Fruit fly (Drosophila melanogaster) whole organism, embryonic: ENCODE results near the gene jdp.

ENCODE experiments used
- Bdp1 ChIP-seq: fragments of 200-800 bp; sonication (Bioruptor generic); optimal IDR thresholded peaks from 3 replicates; lab custom pipeline; 2016; ENCODE audit warnings: missing biosample characterization, missing genetic modification characterization
- Blimp-1 ChIP-seq: fragments of 200-800 bp; sonication (Bioruptor generic); optimal IDR thresholded peaks from 3 replicates; lab custom pipeline; 2018; ENCODE audit warnings: missing biosample characterization, missing genetic modification characterization, mild to moderate bottlenecking, moderate library complexity, missing genetic modification reagents
- CG10462 ChIP-seq: fragments of 200-800 bp; sonication (Bioruptor generic); optimal IDR thresholded peaks from 2 replicates; lab custom pipeline; 2016; ENCODE audit warnings: missing biosample characterization, missing genetic modification characterization
- CG11093 ChIP-seq: fragments of 200-800 bp; sonication (Bioruptor generic); IDR thresholded peaks from 3 replicates; pipeline ENCODE4 v1.3.6; 2022; ENCODE audit warnings: missing biosample characterization, missing genetic modification characterization
- CG11696 ChIP-seq: fragments of 200-800 bp; sonication (Bioruptor generic); IDR thresholded peaks from 2 replicates; pipeline ENCODE4 v1.3.6; 2022; ENCODE audit warnings: missing biosample characterization, missing genetic modification characterization
- CG12299 ChIP-seq: fragments of 200-800 bp; sonication (Bioruptor generic); optimal IDR thresholded peaks from 2 replicates; lab custom pipeline; 2018; ENCODE audit warnings: missing biosample characterization, mild to moderate bottlenecking, missing genetic modification characterization
- CG12744 ChIP-seq: fragments of 200-800 bp; sonication (Bioruptor generic); optimal IDR thresholded peaks from 2 replicates; lab custom pipeline; 2016; ENCODE audit warnings: missing biosample characterization, missing genetic modification characterization
- CG15011 ChIP-seq: fragments of 200-800 bp; sonication (Bioruptor generic); optimal IDR thresholded peaks from 3 replicates; lab custom pipeline; 2018; ENCODE audit warnings: missing biosample characterization, mild to moderate bottlenecking, missing genetic modification characterization
- CG17359 ChIP-seq: fragments of 200-800 bp; sonication (Bioruptor generic); optimal IDR thresholded peaks from 3 replicates; lab custom pipeline; 2018; ENCODE audit warnings: missing biosample characterization, mild to moderate bottlenecking, missing genetic modification characterization, moderate library complexity
- CG17361 ChIP-seq: fragments of 200-800 bp; sonication (Bioruptor generic); IDR thresholded peaks from 3 replicates; pipeline ENCODE4 v1.3.6; 2022; ENCODE audit warnings: missing biosample characterization, missing genetic modification characterization
- CG17568 ChIP-seq: fragments of 200-800 bp; sonication (Bioruptor generic); optimal IDR thresholded peaks from 2 replicates; lab custom pipeline; 2018; ENCODE audit warnings: missing biosample characterization, mild to moderate bottlenecking, missing genetic modification characterization, moderate library complexity
- CG18011 ChIP-seq: fragments of 200-800 bp; sonication (Bioruptor generic); optimal IDR thresholded peaks from 2 replicates; lab custom pipeline; 2017; ENCODE audit warnings: missing biosample characterization, missing genetic modification characterization, mild to moderate bottlenecking, moderate library complexity, missing genotype
- CG2678 ChIP-seq: fragments of 200-800 bp; sonication (Bioruptor generic); optimal IDR thresholded peaks from 3 replicates; lab custom pipeline; 2019; ENCODE audit warnings: missing biosample characterization, mild to moderate bottlenecking, missing genetic modification characterization, moderate library complexity
- CG3281 ChIP-seq: fragments of 200-800 bp; sonication (Bioruptor generic); optimal IDR thresholded peaks from 3 replicates; lab custom pipeline; 2017; ENCODE audit warnings: missing biosample characterization, mild to moderate bottlenecking, missing genetic modification characterization
- CG43689 ChIP-seq: fragments of 200-800 bp; sonication (Bioruptor generic); IDR thresholded peaks from 2 replicates; pipeline ENCODE4 v1.3.6; 2022; ENCODE audit warnings: missing biosample characterization, missing genetic modification characterization
- CG5245 ChIP-seq: fragments of 200-800 bp; sonication (Bioruptor generic); optimal IDR thresholded peaks from 3 replicates; lab custom pipeline; 2016; ENCODE audit warnings: missing biosample characterization, missing genetic modification characterization
- CG6654 ChIP-seq: fragments of 200-800 bp; sonication (Bioruptor generic); optimal IDR thresholded peaks from 2 replicates; lab custom pipeline; 2017; ENCODE audit warnings: missing biosample characterization, mild to moderate bottlenecking, missing genetic modification characterization
- CG6689 ChIP-seq: fragments of 200-800 bp; sonication (Bioruptor generic); IDR thresholded peaks from 2 replicates; pipeline ENCODE4 v1.3.6; 2022; ENCODE audit warnings: missing biosample characterization, missing genetic modification characterization
- CG8089 ChIP-seq: fragments of 200-800 bp; sonication (Bioruptor generic); optimal IDR thresholded peaks from 3 replicates; lab custom pipeline; 2016; ENCODE audit warnings: missing biosample characterization, missing genetic modification characterization
- CG8359 ChIP-seq: fragments of 200-800 bp; sonication (Bioruptor generic); optimal IDR thresholded peaks from 2 replicates; lab custom pipeline; 2017; ENCODE audit warnings: missing biosample characterization, mild to moderate bottlenecking, missing genetic modification characterization, borderline replicate concordance
- CG9817 ChIP-seq: fragments of 200-800 bp; sonication (Bioruptor generic); optimal IDR thresholded peaks from 2 replicates; lab custom pipeline; 2018; ENCODE audit warnings: missing biosample characterization, mild to moderate bottlenecking, missing genetic modification characterization, moderate library complexity
- Camta ChIP-seq: fragments of 200-800 bp; sonication (Bioruptor generic); optimal IDR thresholded peaks from 2 replicates; lab custom pipeline; 2016; ENCODE audit warnings: missing biosample characterization, missing genetic modification characterization
- Doc3 ChIP-seq: fragments of 200-800 bp; sonication (Bioruptor generic); IDR thresholded peaks from 3 replicates; pipeline ENCODE4 v1.3.6; 2022; ENCODE audit warnings: missing biosample characterization, missing genetic modification characterization; ENCODE audit not compliant: partially characterized antibody
- Fer1 ChIP-seq: fragments of 200-800 bp; sonication (Bioruptor generic); optimal IDR thresholded peaks from 2 replicates; lab custom pipeline; 2017; ENCODE audit warnings: missing biosample characterization, mild to moderate bottlenecking, missing genetic modification characterization
- MBD-R2 ChIP-seq: fragments of 200-800 bp; sonication (Bioruptor generic); IDR thresholded peaks from 2 replicates; pipeline ENCODE4 v1.3.6; 2022; ENCODE audit warnings: missing biosample characterization, missing genetic modification characterization
- Mad ChIP-seq: fragments of 200-800 bp; sonication (Bioruptor generic); optimal IDR thresholded peaks from 2 replicates; lab custom pipeline; 2016; ENCODE audit warnings: missing biosample characterization, missing genetic modification characterization
- NFAT ChIP-seq: fragments of 200-800 bp; sonication (Bioruptor generic); IDR thresholded peaks from 2 replicates; pipeline ENCODE4 v1.3.6; 2022; ENCODE audit warnings: missing biosample characterization, missing genetic modification characterization
- NK7.1 ChIP-seq: fragments of 200-800 bp; sonication (Bioruptor generic); optimal IDR thresholded peaks from 3 replicates; lab custom pipeline; 2016; ENCODE audit warnings: missing biosample characterization, missing genetic modification characterization
- Neu2 ChIP-seq: fragments of 200-800 bp; sonication (Bioruptor generic); optimal IDR thresholded peaks from 3 replicates; lab custom pipeline; 2016; ENCODE audit warnings: missing biosample characterization, missing genetic modification characterization, borderline replicate concordance
- Nf-YA ChIP-seq: fragments of 200-800 bp; sonication (Bioruptor generic); IDR thresholded peaks from 2 replicates; pipeline ENCODE4 v1.3.6; 2022; ENCODE audit warnings: missing biosample characterization, missing genetic modification characterization
- Spps ChIP-seq: fragments of 200-800 bp; sonication (Bioruptor generic); optimal IDR thresholded peaks from 2 replicates; lab custom pipeline; 2018; ENCODE audit warnings: missing biosample characterization, mild to moderate bottlenecking, missing genetic modification characterization
- Ssrp ChIP-seq: fragments of 200-800 bp; sonication (Bioruptor generic); optimal IDR thresholded peaks from 2 replicates; lab custom pipeline; 2018; ENCODE audit warnings: missing biosample characterization, mild to moderate bottlenecking, missing genetic modification characterization, moderate library complexity
- bowl ChIP-seq: fragments of 200-800 bp; sonication (Bioruptor generic); IDR thresholded peaks from 2 replicates; pipeline ENCODE4 v1.3.6; 2022; ENCODE audit warnings: missing biosample characterization, missing genetic modification characterization
- ci ChIP-seq: fragments of 200-800 bp; sonication (Bioruptor generic); IDR thresholded peaks from 3 replicates; pipeline ENCODE4 v1.3.6; 2022; ENCODE audit warnings: missing biosample characterization, missing genetic modification characterization
- crc ChIP-seq: fragments of 200-800 bp; sonication (Bioruptor generic); optimal IDR thresholded peaks from 2 replicates; lab custom pipeline; 2016; ENCODE audit warnings: missing biosample characterization, missing genetic modification characterization
- crol ChIP-seq: fragments of 200-800 bp; sonication (Bioruptor generic); IDR thresholded peaks from 2 replicates; pipeline ENCODE4 v1.3.6; 2022; ENCODE audit warnings: missing biosample characterization, missing genetic modification characterization
- dpn ChIP-seq, 2 experiments: fragments of 200-800 bp; sonication (Bioruptor generic); optimal IDR thresholded peaks; 3 replicates each; lab custom pipeline; 2016; ENCODE audit warnings: missing biosample characterization in 2 of 2, missing genetic modification characterization in 2 of 2
- dysf ChIP-seq: fragments of 200-800 bp; sonication (Bioruptor generic); IDR thresholded peaks from 3 replicates; pipeline ENCODE4 v1.3.6; 2022; ENCODE audit warnings: missing biosample characterization, missing genetic modification characterization
- gem ChIP-seq: fragments of 200-800 bp; sonication (Bioruptor generic); optimal IDR thresholded peaks from 2 replicates; lab custom pipeline; 2019; ENCODE audit warnings: missing biosample characterization, mild to moderate bottlenecking, missing genetic modification characterization, moderate library complexity
- gsb-n ChIP-seq: fragments of 200-800 bp; sonication (Bioruptor generic); optimal IDR thresholded peaks from 3 replicates; lab custom pipeline; 2018; ENCODE audit warnings: missing biosample characterization, mild to moderate bottlenecking, missing genetic modification characterization
- h ChIP-seq: fragments of >200 bp; optimal IDR thresholded peaks from 2 replicates; lab custom pipeline; 2017
- kah ChIP-seq: fragments of 200-800 bp; sonication (Bioruptor generic); optimal IDR thresholded peaks from 2 replicates; lab custom pipeline; 2018; ENCODE audit warnings: missing biosample characterization, mild to moderate bottlenecking, missing genetic modification characterization
- kni ChIP-seq: fragments of 200-800 bp; sonication (Bioruptor generic); optimal IDR thresholded peaks from 3 replicates; lab custom pipeline; 2017; ENCODE audit warnings: mild to moderate bottlenecking, missing biosample characterization, missing genetic modification reagents, missing genetic modification characterization
- otp ChIP-seq: fragments of 200-800 bp; sonication (Bioruptor generic); IDR thresholded peaks from 3 replicates; pipeline ENCODE4, ENCODE4 v1.3.6; 2022; ENCODE audit warnings: missing biosample characterization, missing genetic modification characterization
- pita ChIP-seq: fragments of 200-800 bp; sonication (Bioruptor generic); optimal IDR thresholded peaks from 2 replicates; lab custom pipeline; 2017; ENCODE audit warnings: missing biosample characterization, mild to moderate bottlenecking, missing genetic modification characterization
- shn ChIP-seq: fragments of 200-800 bp; sonication (Bioruptor generic); optimal IDR thresholded peaks from 3 replicates; lab custom pipeline; 2016; ENCODE audit warnings: missing biosample characterization, missing genetic modification characterization
- sob ChIP-seq: fragments of 200-800 bp; sonication (Bioruptor generic); IDR thresholded peaks from 2 replicates; pipeline ENCODE4 v1.3.6; 2022; ENCODE audit warnings: missing biosample characterization, missing genetic modification characterization
- ssp ChIP-seq: fragments of 200-800 bp; sonication (Bioruptor generic); IDR thresholded peaks from 2 replicates; pipeline ENCODE4 v1.3.6; 2022; ENCODE audit warnings: missing biosample characterization, missing genetic modification characterization
- tgo ChIP-seq: fragments of 200-800 bp; sonication (Bioruptor generic); IDR thresholded peaks from 3 replicates; pipeline ENCODE4 v1.3.6; 2022; ENCODE audit warnings: missing biosample characterization, missing genetic modification characterization
- toy ChIP-seq: fragments of 200-800 bp; sonication (Bioruptor generic); IDR thresholded peaks from 2 replicates; pipeline ENCODE4 v1.3.6; 2022; ENCODE audit warnings: missing biosample characterization, missing genetic modification characterization
- unpg ChIP-seq: fragments of 200-800 bp; sonication (Bioruptor generic); optimal IDR thresholded peaks from 3 replicates; lab custom pipeline; 2018; ENCODE audit warnings: missing biosample characterization, mild to moderate bottlenecking, missing genetic modification characterization, moderate library complexity
- z ChIP-seq: fragments of 200-800 bp; sonication (Bioruptor generic); IDR thresholded peaks from 3 replicates; pipeline ENCODE4 v1.3.6; 2022; ENCODE audit warnings: missing biosample characterization, missing genetic modification characterization

jdp gene

DNA sequence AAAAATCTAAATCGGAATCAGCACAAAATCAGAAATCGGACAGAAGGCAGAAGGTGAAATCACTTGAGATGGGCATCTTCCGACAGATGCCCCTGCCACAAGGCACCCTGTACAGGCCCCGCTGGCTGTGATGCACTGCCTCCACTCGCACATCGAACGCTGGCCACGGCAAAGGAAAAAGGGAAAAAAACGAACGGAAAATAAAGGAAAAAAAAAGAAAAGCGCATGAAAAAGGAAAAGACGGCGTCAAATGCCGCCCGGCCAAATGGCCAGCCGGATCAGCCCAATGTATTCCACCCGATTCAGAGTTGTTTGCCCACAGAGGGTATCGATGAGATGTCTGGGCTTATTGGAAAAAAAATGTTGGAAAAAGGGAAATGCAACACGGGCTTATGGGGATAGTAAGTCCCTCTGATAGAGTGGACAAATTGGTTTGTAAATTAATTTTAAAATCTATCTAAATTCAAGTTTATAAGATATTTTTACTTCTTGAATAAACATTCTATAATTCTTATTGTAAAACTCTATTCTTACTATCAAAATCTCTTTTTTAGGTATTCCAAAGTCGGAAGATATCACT lies 4.4 kb upstream of the jdp start (continued):
- TF ChIP-seq sob (GFP tag; lab: Robert Waterston, UW) (no peak), CG8089 (no peak), CG3281 (no peak), MBD-R2 (no peak), CG10462 (GFP tag; lab: Kevin White, UChicago) (no peak), Mad (GFP tag; lab: Kevin White, UChicago) (no peak), pita (GFP tag; lab: Kevin White, UChicago) (no peak), CG5245 (GFP tag; lab: Kevin White, UChicago) (no peak), CG6654 (GFP tag; lab: Kevin White, UChicago) (no peak), Neu2 (GFP tag; lab: Kevin White, UChicago) (no peak), h (lab: Kevin White, UChicago) (no peak), crc (GFP tag; lab: Kevin White, UChicago) (no peak), CG11093 (GFP tag; lab: Robert Waterston, UW) (no peak), dpn (GFP tag; optimal IDR thresholded peaks at IDR 0.05; lab: Kevin White, UChicago) (no peak), CG43689 (no peak), NK7.1 (GFP tag; lab: Kevin White, UChicago) (no peak), dysf (GFP tag; lab: Robert Waterston, UW) (no peak), unpg (GFP tag; lab: Kevin White, UChicago) (no peak), bowl (GFP tag; lab: Robert Waterston, UW) (no peak), NFAT (GFP tag; lab: Robert Waterston, UW) (no peak), CG17568 (GFP tag; lab: Kevin White, UChicago) (no peak), CG6689 (GFP tag; lab: Robert Waterston, UW) (0 out of 2 replicates have a peak, but pooled peaks have one; percentile 14), Ssrp (peak; percentile 30), CG15011 (GFP tag; lab: Kevin White, UChicago) (no peak), Nf-YA (GFP tag; lab: Robert Waterston, UW) (no peak), CG8359 (GFP tag; lab: Kevin White, UChicago) (no peak), Bdp1 (no peak), Spps (tag; lab: Kevin White, UChicago) (no peak), tgo (no peak), CG17361 (GFP tag; lab: Robert Waterston, UW) (peak; percentile 53; the same call in 2 of the 3 replicates), toy (GFP tag; lab: Robert Waterston, UW) (no peak), kni (GFP tag; lab: Kevin White, UChicago) (no peak), kah (no peak), CG12299 (no peak), Fer1 (GFP tag; lab: Kevin White, UChicago) (no peak), CG9817 (no peak), gem (tag; lab: Kevin White, UChicago) (peak; percentile 50), gsb-n (tag; lab: Kevin White, UChicago) (no peak), CG18011 (GFP tag; lab: Kevin White, UChicago) (no peak), ci (no peak), CG17359 (tag; lab: Kevin White, UChicago) (no peak), CG12744 (GFP tag; lab: Kevin White, UChicago) (no peak), Doc3 (GFP tag; lab: Robert Waterston, UW) (no peak), CG11696 (GFP tag; lab: Robert Waterston, UW) (no peak), Blimp-1 (GFP tag; lab: Kevin White, UChicago) (no peak), otp (no peak), crol (GFP tag; lab: Robert Waterston, UW) (no peak), CG2678 (tag; lab: Kevin White, UChicago) (peak; percentile 47), Camta (no peak), shn (no peak), ssp (GFP tag; lab: Robert Waterston, UW) (no peak), z (GFP tag; lab: Robert Waterston, UW) (no peak)
